Fruit fly (Drosophila melanogaster) whole organism, embryonic: ENCODE measurements around the gene CG46396.

Experiments used
- BEAF-32 ChIP-seq: fragments of 200-800 bp; sonication (Bioruptor generic); optimal IDR thresholded peaks from 3 replicates; lab custom pipeline; 2017; ENCODE audit warnings: missing biosample characterization, missing genetic modification characterization, mild to moderate bottlenecking, moderate library complexity, missing genetic modification reagents
- Bdp1 ChIP-seq: fragments of 200-800 bp; sonication (Bioruptor generic); optimal IDR thresholded peaks from 3 replicates; lab custom pipeline; 2016; ENCODE audit warnings: missing biosample characterization, missing genetic modification characterization
- CG10543 ChIP-seq: fragments of 200-800 bp; sonication (Bioruptor generic); optimal IDR thresholded peaks from 3 replicates; lab custom pipeline; 2017; ENCODE audit warnings: missing biosample characterization, mild to moderate bottlenecking, missing genetic modification characterization, moderate library complexity
- CG10654 ChIP-seq: fragments of 200-800 bp; sonication (Bioruptor generic); optimal IDR thresholded peaks from 2 replicates; lab custom pipeline; 2016; ENCODE audit warnings: missing biosample characterization, missing genetic modification characterization
- CG12155 ChIP-seq: fragments of 200-800 bp; sonication (Bioruptor generic); optimal IDR thresholded peaks from 3 replicates; lab custom pipeline; 2016; ENCODE audit warnings: missing biosample characterization, missing genetic modification characterization
- CG12299 ChIP-seq: fragments of 200-800 bp; sonication (Bioruptor generic); optimal IDR thresholded peaks from 2 replicates; lab custom pipeline; 2018; ENCODE audit warnings: missing biosample characterization, mild to moderate bottlenecking, missing genetic modification characterization
- CG15479 ChIP-seq: fragments of 200-800 bp; sonication (Bioruptor generic); optimal IDR thresholded peaks from 3 replicates; lab custom pipeline; 2019; ENCODE audit warnings: missing biosample characterization, mild to moderate bottlenecking, missing genetic modification characterization, moderate library complexity
- CG15696 ChIP-seq: fragments of 200-800 bp; sonication (Bioruptor generic); optimal IDR thresholded peaks from 2 replicates; lab custom pipeline; 2019; ENCODE audit warnings: missing biosample characterization, mild to moderate bottlenecking, missing genetic modification characterization, moderate library complexity
- CG16863 ChIP-seq: fragments of 200-800 bp; sonication (Bioruptor generic); optimal IDR thresholded peaks from 3 replicates; lab custom pipeline; 2016; ENCODE audit warnings: missing biosample characterization, missing genetic modification characterization
- CG17186 ChIP-seq: fragments of 200-800 bp; sonication (Bioruptor generic); optimal IDR thresholded peaks from 3 replicates; lab custom pipeline; 2017; ENCODE audit warnings: missing biosample characterization, missing genetic modification reagents, missing genetic modification characterization
- CG17568 ChIP-seq: fragments of 200-800 bp; sonication (Bioruptor generic); optimal IDR thresholded peaks from 2 replicates; lab custom pipeline; 2018; ENCODE audit warnings: missing biosample characterization, mild to moderate bottlenecking, missing genetic modification characterization, moderate library complexity
- CG18599 ChIP-seq: fragments of 200-800 bp; sonication (Bioruptor generic); optimal IDR thresholded peaks from 3 replicates; lab custom pipeline; 2017; ENCODE audit warnings: missing biosample characterization, missing genetic modification characterization, mild to moderate bottlenecking, moderate library complexity, missing genetic modification reagents
- CG3847 ChIP-seq: fragments of 200-800 bp; sonication (Bioruptor generic); IDR thresholded peaks from 2 replicates; pipeline ENCODE4 v1.3.6; 2022; ENCODE audit warnings: missing biosample characterization, missing genetic modification characterization
- CG4854 ChIP-seq: fragments of 200-800 bp; sonication (Bioruptor generic); optimal IDR thresholded peaks from 2 replicates; lab custom pipeline; 2016; ENCODE audit warnings: missing biosample characterization, missing genetic modification characterization, inconsistent platforms
- CG5953 ChIP-seq: fragments of 200-800 bp; sonication (Bioruptor generic); IDR thresholded peaks from 2 replicates; pipeline ENCODE4 v1.3.6; 2022; ENCODE audit warnings: missing biosample characterization, missing genetic modification characterization
- CG6813 ChIP-seq: fragments of 200-800 bp; sonication (Bioruptor generic); optimal IDR thresholded peaks from 2 replicates; lab custom pipeline; 2017; ENCODE audit warnings: missing biosample characterization, missing genetic modification characterization, mild to moderate bottlenecking, moderate library complexity, missing genetic modification reagents
- CG7963 ChIP-seq: fragments of 200-800 bp; sonication (Bioruptor generic); IDR thresholded peaks from 3 replicates; pipeline ENCODE4 v1.3.6; 2022; ENCODE audit warnings: missing biosample characterization, missing genetic modification characterization; ENCODE audit not compliant: partially characterized antibody
- CG9817 ChIP-seq: fragments of 200-800 bp; sonication (Bioruptor generic); optimal IDR thresholded peaks from 2 replicates; lab custom pipeline; 2018; ENCODE audit warnings: missing biosample characterization, mild to moderate bottlenecking, missing genetic modification characterization, moderate library complexity
- Dek ChIP-seq: fragments of 200-800 bp; sonication (Bioruptor generic); optimal IDR thresholded peaks from 3 replicates; lab custom pipeline; 2019; ENCODE audit warnings: missing biosample characterization, mild to moderate bottlenecking, missing genetic modification characterization, moderate library complexity
- Dip2 ChIP-seq: fragments of 200-800 bp; sonication (Bioruptor generic); IDR thresholded peaks from 2 replicates; pipeline ENCODE4 v1.3.6; 2022; ENCODE audit warnings: missing biosample characterization, missing genetic modification characterization
- Dip3 ChIP-seq: fragments of 200-800 bp; sonication (Bioruptor generic); optimal IDR thresholded peaks from 3 replicates; lab custom pipeline; 2016; ENCODE audit warnings: missing biosample characterization, missing genetic modification characterization
- Ets65A ChIP-seq: fragments of 200-800 bp; sonication (Bioruptor generic); peaks from one replicate; lab custom pipeline; 2016; ENCODE audit warnings: missing biosample characterization, missing genetic modification characterization
- HLHmδ ChIP-seq: fragments of 200-800 bp; sonication (Bioruptor generic); optimal IDR thresholded peaks from 2 replicates; lab custom pipeline; 2018; ENCODE audit warnings: missing biosample characterization, mild to moderate bottlenecking, missing genetic modification characterization, moderate library complexity
- Hr39 ChIP-seq: fragments of >200 bp; optimal IDR thresholded peaks from 2 replicates; lab custom pipeline; 2017
- Max ChIP-seq: fragments of 200-800 bp; sonication (Bioruptor generic); optimal IDR thresholded peaks from 2 replicates; lab custom pipeline; 2016; ENCODE audit warnings: missing biosample characterization, mild to moderate bottlenecking, missing genetic modification characterization
- Mrtf ChIP-seq: fragments of 200-800 bp; sonication (Bioruptor generic); IDR thresholded peaks from 3 replicates; pipeline ENCODE4 v1.3.6; 2022; ENCODE audit warnings: missing biosample characterization, missing genetic modification characterization
- Myb ChIP-seq: fragments of 200-800 bp; sonication (Bioruptor generic); optimal IDR thresholded peaks from 2 replicates; lab custom pipeline; 2016; ENCODE audit warnings: missing biosample characterization, missing genetic modification characterization
- NfI ChIP-seq: fragments of 200-800 bp; sonication (Bioruptor generic); optimal IDR thresholded peaks from 3 replicates; lab custom pipeline; 2018; ENCODE audit warnings: missing biosample characterization, mild to moderate bottlenecking, missing genetic modification characterization, moderate library complexity
- Optix ChIP-seq: fragments of 200-800 bp; sonication (Bioruptor generic); IDR thresholded peaks from 3 replicates; pipeline ENCODE4 v1.3.6; 2022; ENCODE audit warnings: missing biosample characterization, missing genetic modification characterization
- Scr ChIP-seq: fragments of 200-800 bp; sonication (Bioruptor generic); IDR thresholded peaks from 2 replicates; pipeline ENCODE4 v1.3.6; 2022; ENCODE audit warnings: missing biosample characterization, missing genetic modification characterization; ENCODE audit not compliant: partially characterized antibody
- Six4 ChIP-seq: fragments of 200-800 bp; sonication (Bioruptor generic); optimal IDR thresholded peaks from 2 replicates; lab custom pipeline; 2016; ENCODE audit warnings: missing biosample characterization, missing genetic modification characterization
- ac ChIP-seq: fragments of 200-800 bp; sonication (Bioruptor generic); optimal IDR thresholded peaks from 3 replicates; lab custom pipeline; 2017; ENCODE audit warnings: missing biosample characterization, mild to moderate bottlenecking, missing genetic modification characterization
- ato ChIP-seq: fragments of 200-800 bp; sonication (Bioruptor generic); IDR thresholded peaks from 2 replicates; pipeline ENCODE4 v1.3.6; 2022; ENCODE audit warnings: missing biosample characterization, missing genetic modification characterization; ENCODE audit not compliant: partially characterized antibody
- crp ChIP-seq, 2 experiments: fragments of 200-800 bp; sonication (Bioruptor generic); optimal IDR thresholded peaks; 2 replicates in 1 of 2; 3 replicates in 1 of 2; lab custom pipeline; 2017; ENCODE audit warnings: missing biosample characterization in 2 of 2, missing genetic modification characterization in 2 of 2, mild to moderate bottlenecking in 1 of 2, moderate library complexity in 1 of 2
- en ChIP-seq: fragments of 200-800 bp; sonication (Bioruptor generic); optimal IDR thresholded peaks from 2 replicates; lab custom pipeline; 2016; ENCODE audit warnings: missing biosample characterization, missing genetic modification characterization
- ewg ChIP-seq: fragments of 200-800 bp; sonication (Bioruptor generic); optimal IDR thresholded peaks from 3 replicates; lab custom pipeline; 2017; ENCODE audit warnings: mild to moderate bottlenecking, missing biosample characterization, missing genetic modification reagents, missing genetic modification characterization
- exex ChIP-seq: fragments of 200-800 bp; sonication (Bioruptor generic); optimal IDR thresholded peaks from 4 replicates; lab custom pipeline; 2018; ENCODE audit warnings: missing biosample characterization, mild to moderate bottlenecking, missing genetic modification characterization, moderate library complexity
- fd3F ChIP-seq: fragments of 200-800 bp; sonication (Bioruptor generic); optimal IDR thresholded peaks from 2 replicates; lab custom pipeline; 2018; ENCODE audit warnings: missing biosample characterization, mild to moderate bottlenecking, missing genetic modification characterization, moderate library complexity
- inv ChIP-seq: fragments of 200-800 bp; sonication (Bioruptor generic); IDR thresholded peaks from 2 replicates; pipeline ENCODE4 v1.3.6; 2022; ENCODE audit warnings: missing biosample characterization, missing genetic modification characterization; ENCODE audit not compliant: partially characterized antibody
- lbe ChIP-seq: fragments of 200-800 bp; sonication (Bioruptor generic); optimal IDR thresholded peaks from 2 replicates; lab custom pipeline; 2016; ENCODE audit warnings: missing biosample characterization, mild to moderate bottlenecking, missing genetic modification characterization
- maf-S ChIP-seq: fragments of 200-800 bp; sonication (Bioruptor generic); optimal IDR thresholded peaks from 2 replicates; lab custom pipeline; 2016; ENCODE audit warnings: missing biosample characterization, missing genetic modification characterization
- nerfin-1 ChIP-seq: fragments of 200-800 bp; sonication (Bioruptor generic); optimal IDR thresholded peaks from 3 replicates; lab custom pipeline; 2019; ENCODE audit warnings: missing biosample characterization, mild to moderate bottlenecking, missing genetic modification characterization, moderate library complexity
- pzg ChIP-seq: fragments of 200-800 bp; sonication (Bioruptor generic); optimal IDR thresholded peaks from 3 replicates; lab custom pipeline; 2018; ENCODE audit warnings: missing biosample characterization, mild to moderate bottlenecking, missing genetic modification characterization, moderate library complexity
- slou ChIP-seq: fragments of 200-800 bp; sonication (Bioruptor generic); optimal IDR thresholded peaks from 3 replicates; lab custom pipeline; 2016; ENCODE audit warnings: missing biosample characterization, missing genetic modification characterization
- sug ChIP-seq: fragments of 200-800 bp; optimal IDR thresholded peaks from 2 replicates; lab custom pipeline; 2019; ENCODE audit warnings: missing biosample characterization, mild to moderate bottlenecking, missing genetic modification characterization, moderate library complexity
- ttk ChIP-seq: fragments of 200-800 bp; sonication (Bioruptor generic); IDR thresholded peaks from 2 replicates; pipeline ENCODE4 v2.1.2; 2022; ENCODE audit warnings: missing biosample characterization, missing genetic modification characterization
- twi ChIP-seq: fragments of 200-800 bp; optimal IDR thresholded peaks from 2 replicates; lab custom pipeline; 2019; ENCODE audit warnings: missing biosample characterization, mild to moderate bottlenecking, missing genetic modification characterization, moderate library complexity
- zen ChIP-seq: fragments of 200-800 bp; sonication (Bioruptor generic); optimal IDR thresholded peaks from 3 replicates; lab custom pipeline; 2018; ENCODE audit warnings: missing biosample characterization, mild to moderate bottlenecking, missing genetic modification characterization, moderate library complexity

CG46396 gene

DNA sequence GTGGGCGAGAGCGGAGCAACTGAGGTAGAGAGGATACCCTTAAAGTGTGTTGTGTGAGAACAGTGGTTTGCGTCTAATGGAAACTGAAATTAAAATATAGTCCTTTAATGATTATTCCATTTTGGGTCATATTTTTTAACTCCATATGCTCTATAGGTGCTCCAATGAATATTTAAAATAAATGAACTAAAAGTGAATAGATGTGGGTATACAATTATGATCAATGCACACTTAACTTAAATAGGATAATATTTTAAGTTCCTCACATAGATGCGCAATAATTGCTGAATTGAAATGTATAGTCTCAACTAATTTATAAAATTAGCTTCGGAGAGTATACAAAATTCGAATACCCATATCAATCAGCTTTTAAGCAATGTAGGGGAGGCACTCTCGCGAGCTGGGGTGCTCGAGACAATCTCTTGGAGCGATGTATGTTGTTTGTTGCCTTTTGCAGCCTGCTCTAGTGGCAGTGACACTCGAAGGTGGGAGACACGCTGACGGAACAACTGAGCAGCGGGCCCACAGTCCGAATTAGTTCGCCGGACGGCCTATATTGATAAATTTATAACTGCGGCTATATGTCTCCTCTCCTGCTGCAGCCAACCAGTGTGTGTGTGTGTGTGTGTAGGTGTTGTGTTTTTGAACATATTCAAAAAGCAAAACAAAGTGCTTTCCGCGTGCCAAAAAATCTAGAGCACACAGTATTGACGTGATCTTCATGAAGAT, 50.0 kb downstream of the CG46396 start (continued):
- TF ChIP-seq CG15696 (tag; lab: Kevin White, UChicago) (peak; percentile 20), ato (GFP tag; lab: Robert Waterston, UW) (no peak), CG5953 (GFP tag; lab: Robert Waterston, UW) (peak; percentile 58), Ets65A (GFP tag; lab: Kevin White, UChicago) (peak; percentile 86), Dip3 (GFP tag; lab: Kevin White, UChicago) (peak; percentile 57), CG17568 (GFP tag; lab: Kevin White, UChicago) (peak; percentile 47), nerfin-1 (tag; lab: Kevin White, UChicago) (no peak), BEAF-32 (peak; percentile 50), Optix (GFP tag; lab: Robert Waterston, UW) (no peak), pzg (GFP tag; lab: Kevin White, UChicago) (no peak), CG6813 (peak; percentile 41), CG4854 (peak; percentile 41), Myb (peak; percentile 35), Max (peak; percentile 65), Dip2 (no peak), CG17186 (peak; percentile 21), CG12155 (GFP tag; lab: Kevin White, UChicago) (peak; percentile 64), en (GFP tag; lab: Kevin White, UChicago) (peak; percentile 64), Six4 (GFP tag; lab: Kevin White, UChicago) (peak; percentile 57), NfI (GFP tag; lab: Kevin White, UChicago) (no peak), ac (GFP tag; lab: Kevin White, UChicago) (no peak), inv (GFP tag; lab: Robert Waterston, UW) (no peak), CG3847 (GFP tag; lab: Robert Waterston, UW) (no peak; the same call in none of the 2 replicates), maf-S (no peak), Scr (0 out of 2 replicates have a peak, but pooled peaks have one; percentile 19), Hr39 (lab: Kevin White, UChicago) (no peak), Dek (tag; lab: Kevin White, UChicago) (no peak), CG12299 (tag; lab: Kevin White, UChicago) (peak; percentile 52), crp (GFP tag; optimal IDR thresholded peaks at IDR 0.05; lab: Kevin White, UChicago) (peak in 1 of 2 experiments; percentile 37), CG16863 (GFP tag; lab: Kevin White, UChicago) (peak; percentile 41), twi (tag; lab: Kevin White, UChicago) (no peak), CG18599 (GFP tag; lab: Kevin White, UChicago) (peak; percentile 82), CG15479 (no peak), sug (tag; lab: Kevin White, UChicago) (no peak), ewg (peak; percentile 66), CG10543 (GFP tag; lab: Kevin White, UChicago) (peak; percentile 61), slou (peak; percentile 14), CG9817 (tag; lab: Kevin White, UChicago) (peak; percentile 55), ttk (GFP tag; lab: Robert Waterston, UW) (peak; percentile 63), lbe (GFP tag; lab: Kevin White, UChicago) (peak; percentile 19), exex (tag; lab: Kevin White, UChicago) (no peak), HLHmδ (GFP tag; lab: Kevin White, UChicago) (no peak), zen (no peak), CG7963 (GFP tag; lab: Robert Waterston, UW) (no peak), Mrtf (peak; percentile 59; the same call in 1 of the 3 replicates), Bdp1 (GFP tag; lab: Kevin White, UChicago) (peak; percentile 53), CG10654 (GFP tag; lab: Kevin White, UChicago) (peak; percentile 58), fd3F (GFP tag; lab: Kevin White, UChicago) (no peak)
